Fruit fly (Drosophila melanogaster) whole organism, embryonic: ENCODE results near the gene CG13862.
A peak's percentile ranks its signal among the peaks of the same experiment; 100 is the strongest.

Experiments used
- ATbp ChIP-seq: fragments of 200-800 bp; sonication (Bioruptor generic); optimal IDR thresholded peaks from 2 replicates; lab custom pipeline; 2017; ENCODE audit warnings: missing biosample characterization, mild to moderate bottlenecking, missing genetic modification characterization, missing genetic modification reagents
- Bdp1 ChIP-seq: fragments of 200-800 bp; sonication (Bioruptor generic); optimal IDR thresholded peaks from 3 replicates; lab custom pipeline; 2016; ENCODE audit warnings: missing biosample characterization, missing genetic modification characterization
- CG10565 ChIP-seq: fragments of 200-800 bp; sonication (Bioruptor generic); optimal IDR thresholded peaks from 3 replicates; lab custom pipeline; 2016; ENCODE audit warnings: missing biosample characterization, mild to moderate bottlenecking, missing genetic modification characterization
- CG12299 ChIP-seq: fragments of 200-800 bp; sonication (Bioruptor generic); optimal IDR thresholded peaks from 2 replicates; lab custom pipeline; 2018; ENCODE audit warnings: missing biosample characterization, mild to moderate bottlenecking, missing genetic modification characterization
- CG13424 ChIP-seq: fragments of 200-800 bp; sonication (Bioruptor generic); optimal IDR thresholded peaks from 2 replicates; lab custom pipeline; 2019; ENCODE audit warnings: missing biosample characterization, mild to moderate bottlenecking, missing genetic modification characterization, moderate library complexity
- CG13624 ChIP-seq: fragments of 200-800 bp; sonication (Bioruptor generic); optimal IDR thresholded peaks from 2 replicates; lab custom pipeline; 2016; ENCODE audit warnings: missing biosample characterization, missing genetic modification characterization
- CG14050 ChIP-seq: fragments of 200-800 bp; sonication (Bioruptor generic); IDR thresholded peaks from 3 replicates; pipeline ENCODE4 v1.3.6; 2022; ENCODE audit warnings: missing biosample characterization, missing genetic modification characterization
- CG16863 ChIP-seq: fragments of 200-800 bp; sonication (Bioruptor generic); optimal IDR thresholded peaks from 3 replicates; lab custom pipeline; 2016; ENCODE audit warnings: missing biosample characterization, missing genetic modification characterization
- CG17802 ChIP-seq: fragments of 200-800 bp; sonication (Bioruptor generic); optimal IDR thresholded peaks from 2 replicates; lab custom pipeline; 2018; ENCODE audit warnings: missing biosample characterization, mild to moderate bottlenecking, missing genetic modification characterization, moderate library complexity
- CG18011 ChIP-seq: fragments of 200-800 bp; sonication (Bioruptor generic); optimal IDR thresholded peaks from 2 replicates; lab custom pipeline; 2017; ENCODE audit warnings: missing biosample characterization, missing genetic modification characterization, mild to moderate bottlenecking, moderate library complexity, missing genotype
- CG2202 ChIP-seq: fragments of 200-800 bp; sonication (Bioruptor generic); optimal IDR thresholded peaks from 2 replicates; lab custom pipeline; 2018; ENCODE audit warnings: missing biosample characterization, mild to moderate bottlenecking, missing genetic modification characterization
- CG33557 ChIP-seq: fragments of 200-800 bp; sonication (Bioruptor generic); optimal IDR thresholded peaks from 2 replicates; lab custom pipeline; 2019; ENCODE audit warnings: missing biosample characterization, mild to moderate bottlenecking, missing genetic modification characterization, moderate library complexity
- CG4424 ChIP-seq: fragments of 200-800 bp; sonication (Bioruptor generic); optimal IDR thresholded peaks from 3 replicates; lab custom pipeline; 2016; ENCODE audit warnings: missing biosample characterization, missing genetic modification characterization
- CG4820 ChIP-seq: fragments of 200-800 bp; sonication (Bioruptor generic); optimal IDR thresholded peaks from 3 replicates; lab custom pipeline; 2016; ENCODE audit warnings: missing biosample characterization, missing genetic modification characterization
- CG7839 ChIP-seq: fragments of 200-800 bp; sonication (Bioruptor generic); optimal IDR thresholded peaks from 3 replicates; lab custom pipeline; 2018; ENCODE audit warnings: missing biosample characterization, mild to moderate bottlenecking, missing genetic modification characterization, moderate library complexity
- CG8089 ChIP-seq: fragments of 200-800 bp; sonication (Bioruptor generic); optimal IDR thresholded peaks from 3 replicates; lab custom pipeline; 2016; ENCODE audit warnings: missing biosample characterization, missing genetic modification characterization
- CG8290 ChIP-seq, 3 experiments: fragments of 200-800 bp; sonication (Bioruptor generic); optimal IDR thresholded peaks; 2 replicates each; lab custom pipeline; 2016 to 2019; ENCODE audit warnings: missing biosample characterization in 3 of 3, missing genetic modification characterization in 3 of 3, mild to moderate bottlenecking in 2 of 3, moderate library complexity in 1 of 3
- CG8388 ChIP-seq: fragments of 200-800 bp; sonication (Bioruptor generic); optimal IDR thresholded peaks from 2 replicates; lab custom pipeline; 2019; ENCODE audit warnings: missing biosample characterization, mild to moderate bottlenecking, missing genetic modification characterization, moderate library complexity
- CG9215 ChIP-seq: fragments of 200-800 bp; sonication (Bioruptor generic); IDR thresholded peaks from 2 replicates; pipeline ENCODE4 v1.3.6; 2022; ENCODE audit warnings: missing biosample characterization, missing genetic modification characterization
- Chrac-16 ChIP-seq: fragments of 200-800 bp; sonication (Bioruptor generic); optimal IDR thresholded peaks from 3 replicates; lab custom pipeline; 2016; ENCODE audit warnings: missing biosample characterization, missing genetic modification characterization
- CoRest ChIP-seq: fragments of 200-800 bp; sonication (Bioruptor generic); optimal IDR thresholded peaks from 3 replicates; lab custom pipeline; 2018; ENCODE audit warnings: missing biosample characterization, mild to moderate bottlenecking, missing genetic modification characterization, moderate library complexity
- Doc3 ChIP-seq: fragments of 200-800 bp; sonication (Bioruptor generic); IDR thresholded peaks from 3 replicates; pipeline ENCODE4 v1.3.6; 2022; ENCODE audit warnings: missing biosample characterization, missing genetic modification characterization; ENCODE audit not compliant: partially characterized antibody
- Ets97D ChIP-seq: fragments of 200-800 bp; sonication (Bioruptor generic); optimal IDR thresholded peaks from 3 replicates; lab custom pipeline; 2016; ENCODE audit warnings: missing biosample characterization, missing genetic modification characterization
- HHEX ChIP-seq: fragments of 200-800 bp; sonication (Bioruptor generic); optimal IDR thresholded peaks from 3 replicates; lab custom pipeline; 2017; ENCODE audit warnings: missing biosample characterization, mild to moderate bottlenecking, missing genetic modification characterization, missing genetic modification reagents
- Hr39 ChIP-seq: fragments of >200 bp; optimal IDR thresholded peaks from 2 replicates; lab custom pipeline; 2017
- Meics ChIP-seq: fragments of 200-800 bp; sonication (Bioruptor generic); optimal IDR thresholded peaks from 2 replicates; lab custom pipeline; 2017; ENCODE audit warnings: missing biosample characterization, mild to moderate bottlenecking, missing genetic modification characterization
- Scr ChIP-seq: fragments of 200-800 bp; sonication (Bioruptor generic); IDR thresholded peaks from 2 replicates; pipeline ENCODE4 v1.3.6; 2022; ENCODE audit warnings: missing biosample characterization, missing genetic modification characterization; ENCODE audit not compliant: partially characterized antibody
- Tbp ChIP-seq: fragments of >200 bp; optimal IDR thresholded peaks from 2 replicates; lab custom pipeline; 2018; ENCODE audit warnings: missing biosample characterization, missing genetic modification characterization
- Usf ChIP-seq: fragments of 200-800 bp; sonication (Bioruptor generic); optimal IDR thresholded peaks from 2 replicates; lab custom pipeline; 2017; ENCODE audit warnings: missing genotype, missing biosample characterization, missing genetic modification characterization
- ac ChIP-seq: fragments of 200-800 bp; sonication (Bioruptor generic); optimal IDR thresholded peaks from 3 replicates; lab custom pipeline; 2017; ENCODE audit warnings: missing biosample characterization, mild to moderate bottlenecking, missing genetic modification characterization
- crol ChIP-seq: fragments of 200-800 bp; sonication (Bioruptor generic); IDR thresholded peaks from 2 replicates; pipeline ENCODE4 v1.3.6; 2022; ENCODE audit warnings: missing biosample characterization, missing genetic modification characterization
- cwo ChIP-seq: fragments of 200-800 bp; sonication (Bioruptor generic); optimal IDR thresholded peaks from 3 replicates; lab custom pipeline; 2017; ENCODE audit warnings: missing biosample characterization, missing genetic modification characterization, mild to moderate bottlenecking, moderate library complexity, missing genetic modification reagents
- dati ChIP-seq: fragments of 200-800 bp; sonication (Bioruptor generic); IDR thresholded peaks from 2 replicates; pipeline ENCODE4 v1.3.6; 2022; ENCODE audit warnings: missing biosample characterization, missing genetic modification characterization
- dysf ChIP-seq: fragments of 200-800 bp; sonication (Bioruptor generic); IDR thresholded peaks from 3 replicates; pipeline ENCODE4 v1.3.6; 2022; ENCODE audit warnings: missing biosample characterization, missing genetic modification characterization
- emc ChIP-seq: fragments of 200-800 bp; sonication (Bioruptor generic); optimal IDR thresholded peaks from 2 replicates; lab custom pipeline; 2016; ENCODE audit warnings: missing biosample characterization, missing genetic modification characterization
- ems ChIP-seq: fragments of 200-800 bp; sonication (Bioruptor generic); optimal IDR thresholded peaks from 3 replicates; lab custom pipeline; 2016; ENCODE audit warnings: missing biosample characterization, missing genetic modification characterization
- fd96Cb ChIP-seq: fragments of 200-800 bp; sonication (Bioruptor generic); optimal IDR thresholded peaks from 2 replicates; lab custom pipeline; 2018; ENCODE audit warnings: missing biosample characterization, mild to moderate bottlenecking, missing genetic modification characterization, moderate library complexity
- grau ChIP-seq: fragments of 200-800 bp; optimal IDR thresholded peaks from 3 replicates; lab custom pipeline; 2019; ENCODE audit warnings: missing biosample characterization, mild to moderate bottlenecking, missing genetic modification characterization, moderate library complexity
- gro ChIP-seq: fragments of 200-800 bp; sonication (Bioruptor generic); optimal IDR thresholded peaks from 2 replicates; lab custom pipeline; 2016; ENCODE audit warnings: missing biosample characterization, missing genetic modification characterization
- lilli ChIP-seq: fragments of 200-800 bp; sonication (Bioruptor generic); optimal IDR thresholded peaks from 3 replicates; lab custom pipeline; 2016; ENCODE audit warnings: missing biosample characterization, missing genetic modification characterization
- pb ChIP-seq: fragments of 200-800 bp; sonication (Bioruptor generic); optimal IDR thresholded peaks from 3 replicates; lab custom pipeline; 2016; ENCODE audit warnings: missing biosample characterization, missing genetic modification characterization
- prd ChIP-seq, 3 experiments: fragments of >200 bp in 2 of 3; fragments of 200-800 bp in 1 of 3; sonication (Bioruptor generic) in 1 of 3; optimal IDR thresholded peaks in 2 of 3; IDR thresholded peaks in 1 of 3; 2 replicates in 2 of 3; 3 replicates in 1 of 3; pipeline versions ENCODE4 v1.3.6 to Lab custom; 2017 to 2022; ENCODE audit warnings: missing biosample characterization in 1 of 3, missing genetic modification characterization in 1 of 3
- sisA ChIP-seq: fragments of 200-800 bp; sonication (Bioruptor generic); IDR thresholded peaks from 2 replicates; pipeline ENCODE4 v1.3.6; 2022; ENCODE audit warnings: missing biosample characterization, missing genetic modification characterization
- sug ChIP-seq: fragments of 200-800 bp; optimal IDR thresholded peaks from 2 replicates; lab custom pipeline; 2019; ENCODE audit warnings: missing biosample characterization, mild to moderate bottlenecking, missing genetic modification characterization, moderate library complexity
- tgo ChIP-seq: fragments of 200-800 bp; sonication (Bioruptor generic); IDR thresholded peaks from 3 replicates; pipeline ENCODE4 v1.3.6; 2022; ENCODE audit warnings: missing biosample characterization, missing genetic modification characterization
- tin ChIP-seq: fragments of 200-800 bp; sonication (Bioruptor generic); optimal IDR thresholded peaks from 3 replicates; lab custom pipeline; 2016; ENCODE audit warnings: missing biosample characterization, missing genetic modification characterization
- vfl ChIP-seq: fragments of 200-800 bp; sonication (Bioruptor generic); optimal IDR thresholded peaks from 2 replicates; lab custom pipeline; 2016; ENCODE audit warnings: missing biosample characterization, missing genetic modification characterization
- vvl ChIP-seq: fragments of 200-800 bp; sonication (Bioruptor generic); IDR thresholded peaks from 2 replicates; pipeline ENCODE4 v1.3.6; 2022; ENCODE audit warnings: missing biosample characterization, missing genetic modification characterization
- wek ChIP-seq: fragments of 200-800 bp; sonication (Bioruptor generic); optimal IDR thresholded peaks from 3 replicates; lab custom pipeline; 2018; ENCODE audit warnings: missing biosample characterization, mild to moderate bottlenecking, missing genetic modification characterization, moderate library complexity
- wor ChIP-seq: fragments of 200-800 bp; sonication (Bioruptor generic); IDR thresholded peaks from 2 replicates; pipeline ENCODE4 v1.3.6; 2022; ENCODE audit warnings: missing biosample characterization, missing genetic modification characterization
- zf30C ChIP-seq: fragments of 200-800 bp; sonication (Bioruptor generic); optimal IDR thresholded peaks from 3 replicates; lab custom pipeline; 2018; ENCODE audit warnings: missing biosample characterization, mild to moderate bottlenecking, missing genetic modification characterization

Gene CG13862

dm6 chr3R:22368777-22369214 is 37.0 kb downstream of the CG13862 start (continued):
- no peak for TF ChIP-seq CG18011
- peak; percentile 73 for TF ChIP-seq CG9215 (GFP tag; lab: Robert Waterston, UW)
- peak; percentile 3 for TF ChIP-seq Bdp1 (GFP tag; lab: Kevin White, UChicago)
- TF ChIP-seq CG7839 (tag; lab: Kevin White, UChicago): peak; percentile 80
- no peak for TF ChIP-seq CG8089 (GFP tag; lab: Kevin White, UChicago)
- peak; percentile 12 for TF ChIP-seq pb (GFP tag; lab: Kevin White, UChicago)
- TF ChIP-seq lilli (GFP tag; lab: Kevin White, UChicago): peak; percentile 66
- TF ChIP-seq CoRest (tag; lab: Kevin White, UChicago): peak; percentile 67
- no peak for TF ChIP-seq CG8290 (GFP tag; optimal IDR thresholded peaks at IDR 0.05; lab: Kevin White, UChicago)
- no peak for TF ChIP-seq CG8290 (tag; optimal IDR thresholded peaks at IDR 0.05; lab: Kevin White, UChicago)
- no peak for TF ChIP-seq Scr (GFP tag; lab: Robert Waterston, UW)
- peak; percentile 51 for TF ChIP-seq wor (GFP tag; lab: Robert Waterston, UW)
- peak; percentile 78 for TF ChIP-seq CG14050 (GFP tag; lab: Robert Waterston, UW)
- TF ChIP-seq CG33557 (GFP tag; lab: Kevin White, UChicago): no peak
- peak; percentile 68 for TF ChIP-seq grau (tag; lab: Kevin White, UChicago)
- peak; percentile 71 for TF ChIP-seq sisA (GFP tag; lab: Robert Waterston, UW)
- TF ChIP-seq vfl (GFP tag; lab: Kevin White, UChicago): no peak
- peak; percentile 14 for TF ChIP-seq Chrac-16 (GFP tag; lab: Kevin White, UChicago)
- TF ChIP-seq Usf (GFP tag; lab: Kevin White, UChicago): no peak
- TF ChIP-seq prd (optimal IDR thresholded peaks at IDR 0.05; lab: Kevin White, UChicago): no peak
- peak; percentile 78 for TF ChIP-seq prd (GFP tag; IDR thresholded peaks at IDR 0.05; lab: Robert Waterston, UW)
- no peak for TF ChIP-seq CG17802 (tag; lab: Kevin White, UChicago)
- no peak for TF ChIP-seq CG4820 (GFP tag; lab: Kevin White, UChicago)
- peak; percentile 12 for TF ChIP-seq CG13624 (GFP tag; lab: Kevin White, UChicago)
- TF ChIP-seq crol (GFP tag; lab: Robert Waterston, UW): no peak
- TF ChIP-seq ac (GFP tag; lab: Kevin White, UChicago): no peak
- TF ChIP-seq sug (tag; lab: Kevin White, UChicago): peak; percentile 63
- TF ChIP-seq tin (GFP tag; lab: Kevin White, UChicago): peak; percentile 46
- TF ChIP-seq wek (GFP tag; lab: Kevin White, UChicago): no peak
- TF ChIP-seq dati (GFP tag; lab: Robert Waterston, UW): no peak
- TF ChIP-seq HHEX: peak; percentile 49
- peak; percentile 72 for TF ChIP-seq tgo (GFP tag; lab: Robert Waterston, UW)
- no peak for TF ChIP-seq Tbp
- no peak for TF ChIP-seq Hr39
- TF ChIP-seq ATbp: peak; percentile 54
- no peak for TF ChIP-seq CG8388 (GFP tag; lab: Kevin White, UChicago)
- TF ChIP-seq Doc3 (GFP tag; lab: Robert Waterston, UW): no peak
- TF ChIP-seq Meics: peak; percentile 77
- TF ChIP-seq Ets97D: no peak
- no peak for TF ChIP-seq gro (GFP tag; lab: Kevin White, UChicago)
- no peak for TF ChIP-seq zf30C (GFP tag; lab: Kevin White, UChicago)
- no peak for TF ChIP-seq ems (GFP tag; lab: Kevin White, UChicago)
- no peak for TF ChIP-seq emc (GFP tag; lab: Kevin White, UChicago)
- TF ChIP-seq fd96Cb (tag; lab: Kevin White, UChicago): peak; percentile 41
- TF ChIP-seq CG13424: peak; percentile 65
- TF ChIP-seq vvl: peak; percentile 72
- no peak for TF ChIP-seq CG16863 (GFP tag; lab: Kevin White, UChicago)
- TF ChIP-seq dysf: peak; percentile 82
- TF ChIP-seq CG12299 (tag; lab: Kevin White, UChicago): peak; percentile 31
- no peak for TF ChIP-seq CG10565 (GFP tag; lab: Kevin White, UChicago)
- no peak for TF ChIP-seq CG2202 (tag; lab: Kevin White, UChicago)
- peak; percentile 59 for TF ChIP-seq CG4424 (GFP tag; lab: Kevin White, UChicago)
- peak; percentile 55 for TF ChIP-seq cwo (GFP tag; lab: Kevin White, UChicago)
